Fruit fly (Drosophila melanogaster) S2 (cell line): ENCODE results near the gene CG17625.

Source experiments
- CG8478 ChIP-seq: fragments of >200 bp; optimal IDR thresholded peaks from 2 replicates; lab custom pipeline; 2018
- CTCF ChIP-seq, 2 experiments: fragments of >200 bp; optimal IDR thresholded peaks; 2 replicates each; lab custom pipeline; 2018

DNA sequence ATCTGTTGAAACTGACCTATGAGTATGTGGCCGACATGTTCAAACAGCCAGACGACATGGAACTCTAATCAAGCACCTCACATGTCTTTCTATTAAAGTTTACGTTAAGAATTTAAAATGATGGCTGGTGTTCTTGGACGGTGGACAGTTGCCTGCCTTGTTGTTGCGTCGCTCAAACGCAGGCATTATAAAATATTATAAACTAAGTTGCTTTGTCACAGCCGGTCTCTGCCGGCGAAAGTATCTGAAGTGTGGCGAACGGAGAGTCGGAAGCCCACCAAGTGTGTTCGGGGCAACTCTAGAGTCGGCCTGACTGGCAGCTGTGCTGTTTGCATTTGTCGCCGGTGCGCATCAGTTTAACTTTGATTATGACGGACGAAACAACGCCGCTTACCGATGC lies 8.0 kb downstream of the CG17625 start, which contains the start of gene cd:
- no peak for TF ChIP-seq CTCF (optimal IDR thresholded peaks at IDR 0.05; lab: Kevin White, UChicago)
- TF ChIP-seq CG8478 = no peak
